Fruit fly (Drosophila melanogaster) whole organism, embryonic: ENCODE data around the gene CG6937.

Source experiments
- ATbp ChIP-seq: fragments of 200-800 bp; sonication (Bioruptor generic); optimal IDR thresholded peaks from 2 replicates; lab custom pipeline; 2017; ENCODE audit warnings: missing biosample characterization, mild to moderate bottlenecking, missing genetic modification characterization, missing genetic modification reagents
- Atf6 ChIP-seq: fragments of 200-800 bp; sonication (Bioruptor generic); IDR thresholded peaks from 2 replicates; pipeline ENCODE4 v1.3.6; 2022; ENCODE audit warnings: missing biosample characterization, missing genetic modification characterization
- Awh ChIP-seq: fragments of 200-800 bp; sonication (Bioruptor generic); IDR thresholded peaks from 2 replicates; pipeline ENCODE4, ENCODE4 v1.3.6; 2022; ENCODE audit warnings: missing biosample characterization, missing genetic modification characterization
- B-H1 ChIP-seq: fragments of 200-800 bp; sonication (Bioruptor generic); IDR thresholded peaks from 3 replicates; pipeline ENCODE4 v1.3.6; 2022; ENCODE audit warnings: missing biosample characterization, missing genetic modification characterization
- BtbVII ChIP-seq: fragments of 200-800 bp; sonication (Bioruptor generic); optimal IDR thresholded peaks from 3 replicates; lab custom pipeline; 2017; ENCODE audit warnings: missing biosample characterization, mild to moderate bottlenecking, missing genetic modification characterization
- CG11247 ChIP-seq: fragments of 200-800 bp; sonication (Bioruptor generic); IDR thresholded peaks from 2 replicates; pipeline ENCODE4 v1.3.6; 2022; ENCODE audit warnings: missing biosample characterization, missing genetic modification characterization
- CG11504 ChIP-seq: fragments of 200-800 bp; sonication (Bioruptor generic); optimal IDR thresholded peaks from 3 replicates; lab custom pipeline; 2019; ENCODE audit warnings: missing biosample characterization, mild to moderate bottlenecking, missing genetic modification characterization, moderate library complexity
- CG12071 ChIP-seq: fragments of 200-800 bp; sonication (Bioruptor generic); optimal IDR thresholded peaks from 3 replicates; lab custom pipeline; 2018; ENCODE audit warnings: missing biosample characterization, mild to moderate bottlenecking, missing genetic modification characterization
- CG13424 ChIP-seq: fragments of 200-800 bp; sonication (Bioruptor generic); optimal IDR thresholded peaks from 2 replicates; lab custom pipeline; 2019; ENCODE audit warnings: missing biosample characterization, mild to moderate bottlenecking, missing genetic modification characterization, moderate library complexity
- CG14860 ChIP-seq: fragments of 200-800 bp; sonication (Bioruptor generic); IDR thresholded peaks from 3 replicates; pipeline ENCODE4 v1.3.6; 2022; ENCODE audit warnings: missing biosample characterization, missing genetic modification characterization; ENCODE audit not compliant: partially characterized antibody
- CG15601 ChIP-seq: fragments of 200-800 bp; sonication (Bioruptor generic); optimal IDR thresholded peaks from 3 replicates; lab custom pipeline; 2019; ENCODE audit warnings: missing biosample characterization, mild to moderate bottlenecking, missing genetic modification characterization, moderate library complexity
- CG16815 ChIP-seq: fragments of 200-800 bp; sonication (Bioruptor generic); optimal IDR thresholded peaks from 3 replicates; lab custom pipeline; 2017; ENCODE audit warnings: missing biosample characterization, mild to moderate bottlenecking, missing genetic modification characterization
- CG17568 ChIP-seq: fragments of 200-800 bp; sonication (Bioruptor generic); optimal IDR thresholded peaks from 2 replicates; lab custom pipeline; 2018; ENCODE audit warnings: missing biosample characterization, mild to moderate bottlenecking, missing genetic modification characterization, moderate library complexity
- CG18011 ChIP-seq: fragments of 200-800 bp; sonication (Bioruptor generic); optimal IDR thresholded peaks from 2 replicates; lab custom pipeline; 2017; ENCODE audit warnings: missing biosample characterization, missing genetic modification characterization, mild to moderate bottlenecking, moderate library complexity, missing genotype
- CG1832 ChIP-seq: fragments of 200-800 bp; sonication (Bioruptor generic); optimal IDR thresholded peaks from 2 replicates; lab custom pipeline; 2017; ENCODE audit warnings: missing biosample characterization, mild to moderate bottlenecking, missing genetic modification characterization, inconsistent platforms
- CG2875 ChIP-seq: fragments of 200-800 bp; sonication (Bioruptor generic); optimal IDR thresholded peaks from 2 replicates; lab custom pipeline; 2017; ENCODE audit warnings: missing biosample characterization, mild to moderate bottlenecking, missing genetic modification characterization, missing genetic modification reagents
- CG33557 ChIP-seq: fragments of 200-800 bp; sonication (Bioruptor generic); optimal IDR thresholded peaks from 2 replicates; lab custom pipeline; 2019; ENCODE audit warnings: missing biosample characterization, mild to moderate bottlenecking, missing genetic modification characterization, moderate library complexity
- CG4730 ChIP-seq: fragments of 200-800 bp; sonication (Bioruptor generic); IDR thresholded peaks from 2 replicates; pipeline ENCODE4 v1.3.6; 2022; ENCODE audit warnings: missing biosample characterization, missing genetic modification characterization
- CG5953 ChIP-seq: fragments of 200-800 bp; sonication (Bioruptor generic); IDR thresholded peaks from 2 replicates; pipeline ENCODE4 v1.3.6; 2022; ENCODE audit warnings: missing biosample characterization, missing genetic modification characterization
- CG8388 ChIP-seq: fragments of 200-800 bp; sonication (Bioruptor generic); optimal IDR thresholded peaks from 2 replicates; lab custom pipeline; 2019; ENCODE audit warnings: missing biosample characterization, mild to moderate bottlenecking, missing genetic modification characterization, moderate library complexity
- Dad ChIP-seq: fragments of 200-800 bp; sonication (Bioruptor generic); optimal IDR thresholded peaks from 3 replicates; lab custom pipeline; 2016; ENCODE audit warnings: missing biosample characterization, missing genetic modification characterization
- Drgx ChIP-seq: fragments of 200-800 bp; sonication (Bioruptor generic); IDR thresholded peaks from 2 replicates; pipeline ENCODE4 v1.3.6; 2022; ENCODE audit warnings: missing biosample characterization, missing genetic modification characterization
- Eip74EF ChIP-seq, 2 experiments: fragments of 200-800 bp in 1 of 2; fragments of >200 bp in 1 of 2; sonication (Bioruptor generic) in 1 of 2; optimal IDR thresholded peaks; 2 replicates each; lab custom pipeline; 2017 to 2019; ENCODE audit warnings: missing biosample characterization in 2 of 2, missing genetic modification characterization in 2 of 2, mild to moderate bottlenecking in 1 of 2, moderate library complexity in 1 of 2
- Ets65A ChIP-seq: fragments of 200-800 bp; sonication (Bioruptor generic); peaks from one replicate; lab custom pipeline; 2016; ENCODE audit warnings: missing biosample characterization, missing genetic modification characterization
- Fer3 ChIP-seq: fragments of 200-800 bp; sonication (Bioruptor generic); optimal IDR thresholded peaks from 2 replicates; lab custom pipeline; 2018; ENCODE audit warnings: missing biosample characterization, mild to moderate bottlenecking, missing genetic modification characterization, moderate library complexity
- HLH4C ChIP-seq: fragments of 200-800 bp; sonication (Bioruptor generic); IDR thresholded peaks from 3 replicates; pipeline ENCODE4 v1.3.6; 2022; ENCODE audit warnings: missing biosample characterization, missing genetic modification characterization; ENCODE audit not compliant: partially characterized antibody
- Hmr ChIP-seq: fragments of 200-800 bp; sonication (Bioruptor generic); optimal IDR thresholded peaks from 3 replicates; lab custom pipeline; 2017; ENCODE audit warnings: mild to moderate bottlenecking, missing biosample characterization, missing genetic modification reagents, missing genetic modification characterization
- Nf-YB ChIP-seq: fragments of 200-800 bp; sonication (Bioruptor generic); optimal IDR thresholded peaks from 3 replicates; lab custom pipeline; 2019; ENCODE audit warnings: missing biosample characterization, mild to moderate bottlenecking, missing genetic modification characterization, moderate library complexity
- ap ChIP-seq: fragments of 200-800 bp; sonication (Bioruptor generic); IDR thresholded peaks from 2 replicates; pipeline ENCODE4 v1.3.6; 2022; ENCODE audit warnings: missing biosample characterization, missing genetic modification characterization
- bcd ChIP-seq: fragments of 200-800 bp; sonication (Bioruptor generic); optimal IDR thresholded peaks from 2 replicates; lab custom pipeline; 2017; ENCODE audit warnings: missing biosample characterization, mild to moderate bottlenecking, missing genetic modification characterization
- chif ChIP-seq, 2 experiments: fragments of 200-800 bp; sonication (Bioruptor generic); optimal IDR thresholded peaks; 3 replicates each; lab custom pipeline; 2016; ENCODE audit warnings: missing biosample characterization in 2 of 2, missing genetic modification characterization in 2 of 2
- corto ChIP-seq: fragments of 200-800 bp; sonication (Bioruptor generic); optimal IDR thresholded peaks from 2 replicates; lab custom pipeline; 2016; ENCODE audit warnings: missing biosample characterization, mild to moderate bottlenecking, missing genetic modification characterization, moderate library complexity
- emc ChIP-seq: fragments of 200-800 bp; sonication (Bioruptor generic); optimal IDR thresholded peaks from 2 replicates; lab custom pipeline; 2016; ENCODE audit warnings: missing biosample characterization, missing genetic modification characterization
- ewg ChIP-seq: fragments of 200-800 bp; sonication (Bioruptor generic); optimal IDR thresholded peaks from 3 replicates; lab custom pipeline; 2017; ENCODE audit warnings: mild to moderate bottlenecking, missing biosample characterization, missing genetic modification reagents, missing genetic modification characterization
- hb ChIP-seq: fragments of 200-800 bp; sonication (Bioruptor generic); IDR thresholded peaks from 3 replicates; pipeline ENCODE4 v1.3.6; 2022; ENCODE audit warnings: missing biosample characterization, missing genetic modification characterization; ENCODE audit not compliant: partially characterized antibody
- jumu ChIP-seq: fragments of 200-800 bp; sonication (Bioruptor generic); optimal IDR thresholded peaks from 3 replicates; lab custom pipeline; 2016; ENCODE audit warnings: missing biosample characterization, missing genetic modification characterization
- kay ChIP-seq: fragments of 200-800 bp; sonication (Bioruptor generic); optimal IDR thresholded peaks from 2 replicates; lab custom pipeline; 2016; ENCODE audit warnings: missing biosample characterization, missing genetic modification characterization
- mld ChIP-seq: fragments of 200-800 bp; sonication (Bioruptor generic); IDR thresholded peaks from 3 replicates; pipeline ENCODE4 v1.3.6; 2022; ENCODE audit warnings: missing biosample characterization, missing genetic modification characterization; ENCODE audit not compliant: partially characterized antibody
- nerfin-2 ChIP-seq: fragments of 200-800 bp; sonication (Bioruptor generic); IDR thresholded peaks from 2 replicates; pipeline ENCODE4 v1.3.6; 2022; ENCODE audit warnings: missing biosample characterization, missing genetic modification characterization; ENCODE audit not compliant: partially characterized antibody
- onecut ChIP-seq: fragments of 200-800 bp; sonication (Bioruptor generic); IDR thresholded peaks from 2 replicates; pipeline ENCODE4 v1.3.6; 2022; ENCODE audit warnings: missing biosample characterization, missing genetic modification characterization
- peb ChIP-seq: fragments of 200-800 bp; sonication (Bioruptor generic); IDR thresholded peaks from 2 replicates; pipeline ENCODE4 v1.3.6; 2022; ENCODE audit warnings: missing biosample characterization, missing genetic modification characterization
- pfk ChIP-seq: fragments of 200-800 bp; sonication (Bioruptor generic); optimal IDR thresholded peaks from 2 replicates; lab custom pipeline; 2018; ENCODE audit warnings: missing biosample characterization, mild to moderate bottlenecking, missing genetic modification characterization, moderate library complexity
- phol ChIP-seq: fragments of 200-800 bp; sonication (Bioruptor generic); optimal IDR thresholded peaks from 3 replicates; lab custom pipeline; 2018; ENCODE audit warnings: missing biosample characterization, mild to moderate bottlenecking, missing genetic modification characterization, moderate library complexity
- pum ChIP-seq: fragments of 200-800 bp; sonication (Bioruptor generic); optimal IDR thresholded peaks from 2 replicates; lab custom pipeline; 2016; ENCODE audit warnings: missing biosample characterization, missing genetic modification characterization
- run ChIP-seq: fragments of 200-800 bp; sonication (Bioruptor generic); optimal IDR thresholded peaks from 3 replicates; lab custom pipeline; 2018; ENCODE audit warnings: missing biosample characterization, mild to moderate bottlenecking, missing genetic modification characterization
- schlank ChIP-seq: fragments of 200-800 bp; sonication (Bioruptor generic); optimal IDR thresholded peaks from 2 replicates; lab custom pipeline; 2018; ENCODE audit warnings: missing biosample characterization, mild to moderate bottlenecking, missing genetic modification characterization
- sens ChIP-seq: fragments of 200-800 bp; sonication (Bioruptor generic); peaks from one replicate; lab custom pipeline; 2016; ENCODE audit warnings: missing biosample characterization, missing genetic modification characterization
- seq ChIP-seq: fragments of 200-800 bp; sonication (Bioruptor generic); IDR thresholded peaks from 2 replicates; pipeline ENCODE4 v1.3.6; 2022; ENCODE audit warnings: missing biosample characterization, missing genetic modification characterization
- sisA ChIP-seq: fragments of 200-800 bp; sonication (Bioruptor generic); IDR thresholded peaks from 2 replicates; pipeline ENCODE4 v1.3.6; 2022; ENCODE audit warnings: missing biosample characterization, missing genetic modification characterization
- stc ChIP-seq: fragments of 200-800 bp; sonication (Bioruptor generic); IDR thresholded peaks from 2 replicates; pipeline ENCODE4 v1.3.6; 2022; ENCODE audit warnings: missing biosample characterization, missing genetic modification characterization

The CG6937 gene

dm6 chr3R:22589311-22589710 lies 4.7 kb downstream of the CG6937 start (continued):
- no peak for TF ChIP-seq pum (GFP tag; lab: Kevin White, UChicago)
- no peak for TF ChIP-seq Ets65A (GFP tag; lab: Kevin White, UChicago)
- TF ChIP-seq CG16815 (GFP tag; lab: Kevin White, UChicago): no peak
- TF ChIP-seq chif (GFP tag; optimal IDR thresholded peaks at IDR 0.05; lab: Kevin White, UChicago): peak; percentile 2 to 31
- no peak for TF ChIP-seq CG14860 (GFP tag; lab: Robert Waterston, UW)
- peak; percentile 51 for TF ChIP-seq CG15601 (tag; lab: Kevin White, UChicago)
- TF ChIP-seq Hmr: peak; percentile 4
- TF ChIP-seq CG11504 (tag; lab: Kevin White, UChicago): peak; percentile 65
- no peak for TF ChIP-seq kay (GFP tag; lab: Kevin White, UChicago)
- peak in 1 of 2 experiments; percentile 47 for TF ChIP-seq Eip74EF (GFP tag; optimal IDR thresholded peaks at IDR 0.05; lab: Kevin White, UChicago)
- 0 out of 2 replicates have a peak, but pooled peaks have one; percentile 25 for TF ChIP-seq CG5953 (GFP tag; lab: Robert Waterston, UW)
- TF ChIP-seq Fer3 (tag; lab: Kevin White, UChicago): peak; percentile 32
- TF ChIP-seq BtbVII (GFP tag; lab: Kevin White, UChicago): peak; percentile 20
- no peak for TF ChIP-seq Awh
- TF ChIP-seq CG1832: no peak
- no peak for TF ChIP-seq B-H1 (GFP tag; lab: Robert Waterston, UW)
- peak; percentile 52; the same call in 1 of the 2 replicates for TF ChIP-seq stc (GFP tag; lab: Robert Waterston, UW)
- peak; percentile 28 for TF ChIP-seq CG13424
- TF ChIP-seq CG18011 (GFP tag; lab: Kevin White, UChicago): no peak
- peak; percentile 8 for TF ChIP-seq Nf-YB (GFP tag; lab: Kevin White, UChicago)
- TF ChIP-seq pfk (GFP tag; lab: Kevin White, UChicago): peak; percentile 20
- peak; percentile 16; the same call in 1 of the 2 replicates for TF ChIP-seq seq (GFP tag; lab: Robert Waterston, UW)
- peak; percentile 57 for TF ChIP-seq sens (GFP tag; lab: Kevin White, UChicago)
- peak; percentile 35 for TF ChIP-seq ewg (GFP tag; lab: Kevin White, UChicago)
- TF ChIP-seq onecut (GFP tag; lab: Robert Waterston, UW): no peak; the same call in 1 of the 2 replicates
- TF ChIP-seq corto (GFP tag; lab: Kevin White, UChicago): no peak
- TF ChIP-seq jumu (GFP tag; lab: Kevin White, UChicago): no peak
- TF ChIP-seq bcd (GFP tag; lab: Kevin White, UChicago): peak; percentile 14
- no peak for TF ChIP-seq schlank (tag; lab: Kevin White, UChicago)
- peak; percentile 56 for TF ChIP-seq CG12071
- peak; percentile 53 for TF ChIP-seq CG33557 (GFP tag; lab: Kevin White, UChicago)
- no peak for TF ChIP-seq nerfin-2
- TF ChIP-seq CG2875 (GFP tag; lab: Kevin White, UChicago): peak; percentile 78
- no peak for TF ChIP-seq HLH4C
- TF ChIP-seq hb: no peak
- peak; percentile 42; the same call in 1 of the 2 replicates for TF ChIP-seq Drgx (GFP tag; lab: Robert Waterston, UW)
- peak; percentile 16 for TF ChIP-seq run (tag; lab: Kevin White, UChicago)
- TF ChIP-seq CG4730: no peak
- 0 out of 2 replicates have a peak, but pooled peaks have one; percentile 24 for TF ChIP-seq CG11247 (GFP tag; lab: Robert Waterston, UW)
- no peak for TF ChIP-seq emc (GFP tag; lab: Kevin White, UChicago)
- TF ChIP-seq CG8388 (GFP tag; lab: Kevin White, UChicago): peak; percentile 29
- TF ChIP-seq sisA (GFP tag; lab: Robert Waterston, UW): no peak
- TF ChIP-seq CG17568 (GFP tag; lab: Kevin White, UChicago): peak; percentile 80
- TF ChIP-seq mld (GFP tag; lab: Robert Waterston, UW): no peak
- no peak for TF ChIP-seq peb (GFP tag; lab: Robert Waterston, UW)
- no peak for TF ChIP-seq Atf6 (GFP tag; lab: Robert Waterston, UW)
- TF ChIP-seq phol (tag; lab: Kevin White, UChicago): peak; percentile 5
- TF ChIP-seq ATbp (GFP tag; lab: Kevin White, UChicago): peak; percentile 88
- TF ChIP-seq Dad (GFP tag; lab: Kevin White, UChicago): no peak
- no peak for TF ChIP-seq ap
